Worm (Caenorhabditis elegans): ENCODE data around the gene C09E10.3.
A peak's percentile ranks its signal among the peaks of the same experiment; 100 is the strongest.

The C09E10.3 gene

DNA sequence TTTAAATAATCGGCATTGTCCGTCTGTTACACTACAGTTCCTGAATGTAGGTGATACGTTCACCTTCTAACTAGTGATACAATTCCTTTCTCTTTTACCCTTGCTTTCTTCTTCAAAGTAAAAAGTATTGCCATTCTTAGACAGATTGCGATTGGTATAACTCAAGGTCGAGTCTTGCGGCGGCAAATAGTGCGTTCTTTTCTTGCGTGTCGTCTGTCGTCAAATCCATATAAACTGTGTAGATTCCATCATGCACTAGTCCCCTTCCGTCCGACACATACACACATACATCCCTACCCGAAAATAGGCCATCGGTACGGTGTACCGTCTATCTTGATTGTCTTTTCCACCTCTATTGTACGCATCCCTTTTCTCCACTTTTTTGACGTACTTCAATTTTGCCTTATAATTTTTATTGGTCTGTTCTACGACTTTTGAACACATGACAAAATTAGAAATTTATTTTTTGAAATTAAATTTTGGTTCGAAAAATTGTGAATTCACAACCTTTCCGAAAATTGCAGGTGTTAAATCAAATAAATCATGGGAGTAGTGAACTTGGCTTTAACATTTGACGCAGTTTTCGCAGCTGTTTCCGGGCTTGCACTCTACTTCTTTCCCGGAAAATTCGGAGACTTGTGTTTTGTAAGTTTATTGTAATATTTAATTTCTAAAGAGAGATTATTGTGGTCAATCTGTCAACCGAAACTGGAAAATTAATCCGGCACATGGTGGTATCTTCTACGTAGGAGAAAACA is 10.7 kb downstream of the C09E10.3 start, which contains the start of gene C44C1.1:
C44C1.1 (plus strand) TSS at position 525 of the 758 bp plus-strand sequence.
- no peak for TF ChIP-seq T07F8.4 (tag; optimal IDR thresholded peaks at IDR 0.05)
- TF ChIP-seq mxl-1 (tag; optimal IDR thresholded peaks at IDR 0.05), result no peak
- no peak for TF ChIP-seq egrh-3 (GFP tag; IDR thresholded peaks at IDR 0.05)
- TF ChIP-seq lin-54 (GFP tag; optimal IDR thresholded peaks at IDR 0.05), result no peak
- no peak for TF ChIP-seq F22D6.2 (tag; optimal IDR thresholded peaks at IDR 0.05)
- TF ChIP-seq ceh-40 (GFP tag; IDR thresholded peaks at IDR 0.05), result no peak
- no peak for TF ChIP-seq zfh-2 (GFP tag; conservative IDR thresholded peaks at IDR 0.05)
- TF ChIP-seq nhr-179 (tag; optimal IDR thresholded peaks at IDR 0.05), result no peak
- no peak for TF ChIP-seq F39B2.1 (GFP tag; IDR thresholded peaks at IDR 0.05)
- no peak for TF ChIP-seq aptf-2 (GFP tag; conservative IDR thresholded peaks at IDR 0.05)
- no peak for TF ChIP-seq ztf-22 (GFP tag; optimal IDR thresholded peaks at IDR 0.05)
- TF ChIP-seq nhr-27 (tag; optimal IDR thresholded peaks at IDR 0.05), result no peak

DNA sequence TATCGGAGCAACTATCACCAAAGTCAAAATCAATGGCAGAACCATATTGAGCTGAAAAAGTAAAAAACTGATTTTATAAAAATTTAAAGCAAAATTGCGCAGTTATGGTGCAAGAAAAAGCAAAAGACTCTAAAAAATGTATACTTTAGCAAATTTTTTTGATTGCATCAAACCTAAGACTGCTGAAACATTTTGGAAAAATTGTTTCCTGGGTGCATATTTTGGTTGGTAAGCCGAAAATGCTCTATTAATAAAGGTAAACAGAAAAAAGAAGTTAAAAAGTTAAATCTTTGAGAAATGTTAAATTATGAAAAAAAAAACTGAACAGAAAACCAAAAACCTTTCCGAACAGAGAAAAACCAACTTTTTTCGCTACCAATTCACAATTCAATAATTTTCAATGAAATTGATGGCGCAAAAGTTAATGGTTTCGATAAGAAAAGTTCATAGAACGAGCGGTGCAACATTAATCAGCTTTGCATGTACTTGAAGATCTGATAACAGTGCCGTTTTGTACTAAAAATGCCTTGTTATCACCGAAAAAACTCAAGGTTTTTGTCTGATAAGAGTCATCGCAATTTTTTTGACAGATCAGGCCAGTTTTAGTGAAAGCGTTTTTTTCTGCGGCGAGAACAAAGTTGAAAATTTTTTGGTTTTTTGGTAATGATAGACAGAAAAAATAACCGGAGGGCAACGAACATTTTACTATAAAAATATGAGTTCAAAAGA is 13.1 kb downstream of the C09E10.3 start, which contains the start of gene abhd-3.2:
abhd-3.2 (minus strand) TSS at position 51 of the 729 bp plus-strand sequence.
- TF ChIP-seq dox-1 (GFP tag; IDR thresholded peaks at IDR 0.05), result peak; percentile 62
- peak; percentile 44; the same call in 1 of the 2 replicates for TF ChIP-seq B0336.3 (GFP tag; IDR thresholded peaks at IDR 0.05)
- TF ChIP-seq B0019.2 (GFP tag; conservative IDR thresholded peaks at IDR 0.05), result no peak
- TF ChIP-seq ztf-26 (tag; optimal IDR thresholded peaks at IDR 0.05), result peak; percentile 19
- no peak for TF ChIP-seq rec-8 (tag; optimal IDR thresholded peaks at IDR 0.05)
- TF ChIP-seq hlh-12 (tag; optimal IDR thresholded peaks at IDR 0.05), result no peak
- TF ChIP-seq pha-4 (tag; optimal IDR thresholded peaks at IDR 0.05), result peak; percentile 81
- no peak for TF ChIP-seq hlh-26 (GFP tag; conservative IDR thresholded peaks at IDR 0.05)
- peak; percentile 66 for TF ChIP-seq unc-62 (GFP tag; optimal IDR thresholded peaks at IDR 0.05)
- TF ChIP-seq nhr-120 (GFP tag; IDR thresholded peaks at IDR 0.05), result no peak
- peak; percentile 82 for TF ChIP-seq ets-4 (GFP tag; optimal IDR thresholded peaks at IDR 0.05)
- TF ChIP-seq lin-40 (tag; optimal IDR thresholded peaks at IDR 0.05), result peak; percentile 71
- peak; percentile 44 for TF ChIP-seq tlf-1 (GFP tag; optimal IDR thresholded peaks at IDR 0.05)
- no peak for TF ChIP-seq egrh-3 (GFP tag; IDR thresholded peaks at IDR 0.05)
- TF ChIP-seq nhr-80 (tag; optimal IDR thresholded peaks at IDR 0.05), result peak; percentile 98
- peak; percentile 12 for TF ChIP-seq tbp1 (GFP tag; optimal IDR thresholded peaks at IDR 0.05)
- no peak for TF ChIP-seq somi-1 (GFP tag; optimal IDR thresholded peaks at IDR 0.05)
- TF ChIP-seq F10E7.11 (tag; optimal IDR thresholded peaks at IDR 0.05), result no peak
- no peak for TF ChIP-seq egl-18 (GFP tag; IDR thresholded peaks at IDR 0.05)
- no peak for TF ChIP-seq ceh-91 (GFP tag; IDR thresholded peaks at IDR 0.05)
- no peak for TF ChIP-seq B0261.1 (tag; optimal IDR thresholded peaks at IDR 0.05)
- no peak for TF ChIP-seq sdz-38 (tag; optimal IDR thresholded peaks at IDR 0.05)
- TF ChIP-seq atf-7 (tag; optimal IDR thresholded peaks at IDR 0.05), result peak; percentile 63
- peak; percentile 88 for TF ChIP-seq ztf-22 (GFP tag; optimal IDR thresholded peaks at IDR 0.05)
- peak; percentile 2 to 45 for TF ChIP-seq let-607 (tag; optimal IDR thresholded peaks at IDR 0.05)

DNA sequence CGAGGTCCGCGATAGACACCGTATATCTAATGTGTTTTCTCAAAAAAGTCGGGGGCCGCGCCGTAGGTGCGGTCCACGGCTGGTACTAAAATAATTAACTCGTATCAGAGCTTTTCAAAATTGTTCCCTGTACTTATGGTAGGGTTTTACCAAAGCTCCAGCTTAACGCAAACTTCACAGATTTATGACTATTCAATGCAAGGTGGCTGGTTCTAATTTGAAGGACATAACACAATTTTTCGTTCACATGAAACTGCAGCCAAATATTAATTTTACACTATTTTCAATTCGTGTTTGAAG is 16.0 kb downstream of the C09E10.3 start:
- TF ChIP-seq Y79H2A.3 (GFP tag; conservative IDR thresholded peaks at IDR 0.05) (no peak), snpc-4 (GFP tag; optimal IDR thresholded peaks at IDR 0.05) (no peak), snpc-4 (tag; optimal IDR thresholded peaks at IDR 0.05) (peak in 2 of 4 experiments; percentile 62 to 72)

All from whole organism, young adult.